Fruit fly (Drosophila melanogaster) S2 (cell line): Measurements from ENCODE around the gene Cpr76Bb.
A peak's percentile ranks its signal among the peaks of the same experiment; 100 is the strongest.

Experiments
- CG8478 ChIP-seq: fragments of >200 bp; optimal IDR thresholded peaks from 2 replicates; lab custom pipeline; 2018
- CTCF ChIP-seq, 2 experiments: fragments of >200 bp; optimal IDR thresholded peaks; 2 replicates each; lab custom pipeline; 2018

Cpr76Bb gene

dm6 chr3L:19557197-19557995, 37.9 kb downstream of the Cpr76Bb start:
- TF ChIP-seq CTCF (optimal IDR thresholded peaks at IDR 0.05; lab: Kevin White, UChicago) (no peak), CG8478 (lab: Kevin White, UChicago) (no peak)

- TF ChIP-seq CG8478 (lab: Kevin White, UChicago) (no peak), CTCF (optimal IDR thresholded peaks at IDR 0.05; lab: Kevin White, UChicago) (no peak)
Observed at dm6 chr3L:19557996-19558375, 38.5 kb downstream of the Cpr76Bb start.

dm6 chr3L:19558674-19559073, 39.2 kb downstream of the Cpr76Bb start:
- TF ChIP-seq CG8478 (lab: Kevin White, UChicago): no peak

dm6 chr3L:19559171-19559570, 39.7 kb downstream of the Cpr76Bb start:
- TF ChIP-seq CTCF (optimal IDR thresholded peaks at IDR 0.05; lab: Kevin White, UChicago): no peak
- no peak for TF ChIP-seq CG8478 (lab: Kevin White, UChicago)

dm6 chr3L:19560005-19560694, 40.7 kb downstream of the Cpr76Bb start:
- TF ChIP-seq CG8478 (lab: Kevin White, UChicago) (no peak), CTCF (optimal IDR thresholded peaks at IDR 0.05; lab: Kevin White, UChicago) (no peak)

dm6 chr3L:19560695-19561246, 41.3 kb downstream of the Cpr76Bb start:
- TF ChIP-seq CG8478 (lab: Kevin White, UChicago): no peak
- no peak for TF ChIP-seq CTCF (optimal IDR thresholded peaks at IDR 0.05; lab: Kevin White, UChicago)

- TF ChIP-seq CTCF (optimal IDR thresholded peaks at IDR 0.05; lab: Kevin White, UChicago) (no peak), CG8478 (lab: Kevin White, UChicago) (no peak)
Observed at dm6 chr3L:19561745-19562144, 42.3 kb downstream of the Cpr76Bb start.

dm6 chr3L:19562146-19562700, 42.8 kb downstream of the Cpr76Bb start:
- no peak for TF ChIP-seq CTCF (optimal IDR thresholded peaks at IDR 0.05; lab: Kevin White, UChicago)
- no peak for TF ChIP-seq CG8478 (lab: Kevin White, UChicago)

- no peak for TF ChIP-seq CG8478 (lab: Kevin White, UChicago)
Observed at dm6 chr3L:19563014-19563413, 43.6 kb downstream of the Cpr76Bb start.

- TF ChIP-seq CTCF (optimal IDR thresholded peaks at IDR 0.05; lab: Kevin White, UChicago): no peak
- no peak for TF ChIP-seq CG8478 (lab: Kevin White, UChicago)
Observed at dm6 chr3L:19564905-19565700, 45.7 kb downstream of the Cpr76Bb start.

- TF ChIP-seq CTCF (optimal IDR thresholded peaks at IDR 0.05; lab: Kevin White, UChicago) (no peak), CG8478 (lab: Kevin White, UChicago) (no peak)
Observed at dm6 chr3L:19566127-19566526, 46.7 kb downstream of the Cpr76Bb start.

- peak; percentile 10 to 50 for TF ChIP-seq CTCF (optimal IDR thresholded peaks at IDR 0.05; lab: Kevin White, UChicago)
- no peak for TF ChIP-seq CG8478 (lab: Kevin White, UChicago)
Observed at dm6 chr3L:19568999-19569398, 49.5 kb downstream of the Cpr76Bb start.

dm6 chr3L:19569407-19569806, 50.0 kb downstream of the Cpr76Bb start:
- TF ChIP-seq CG8478 (lab: Kevin White, UChicago) (no peak), CTCF (optimal IDR thresholded peaks at IDR 0.05; lab: Kevin White, UChicago) (no peak)
